Worm (Caenorhabditis elegans) whole organism, L4 larva: ENCODE results near the gene Y82E9BL.5.

ENCODE experiments used
- F49E8.2 ChIP-seq: sonication (generic microtip); optimal IDR thresholded peaks from 2 replicates; lab custom pipeline; 2016; ENCODE audit warnings: missing compliant biosample characterization, mild to moderate bottlenecking, missing genetic modification characterization, borderline replicate concordance
- aly-2 ChIP-seq: sonication (generic microtip); optimal IDR thresholded peaks from 2 replicates; lab custom pipeline; 2018; ENCODE audit warnings: missing biosample characterization, missing genetic modification characterization
- ama-1 ChIP-seq: fragments of 150-350 bp; optimal IDR thresholded peaks from 2 replicates; lab custom pipeline; 2014; ENCODE audit warnings: inconsistent platforms, mixed read lengths
- ceh-28 ChIP-seq: fragments of 150-350 bp; optimal IDR thresholded peaks from 2 replicates; lab custom pipeline; 2014; ENCODE audit warnings: missing biosample characterization, missing genetic modification reagents, missing genetic modification characterization
- egl-27 ChIP-seq: sonication (generic microtip); optimal IDR thresholded peaks from 3 replicates; lab custom pipeline; 2017; ENCODE audit warnings: missing biosample characterization, missing genetic modification reagents, missing genetic modification characterization
- jun-1 ChIP-seq: fragments of 150-350 bp; optimal IDR thresholded peaks from 2 replicates; lab custom pipeline; 2014; ENCODE audit warnings: missing biosample characterization, missing genetic modification reagents, missing genetic modification characterization
- nhr-237 ChIP-seq: sonication (generic microtip); optimal IDR thresholded peaks from 2 replicates; lab custom pipeline; 2017; ENCODE audit warnings: missing biosample characterization, missing genetic modification characterization
- set-16 ChIP-seq: fragments of 200-800 bp; sonication (Bioruptor generic); IDR thresholded peaks from 2 replicates; pipeline ENCODE4 v1.3.6; 2022; ENCODE audit warnings: missing genetic modification reagents, missing genetic modification characterization, missing compliant biosample characterization
- vab-7 ChIP-seq: fragments of 200-800 bp; sonication (Bioruptor generic); IDR thresholded peaks from 2 replicates; pipeline ENCODE4 v1.3.6; 2022; ENCODE audit warnings: missing genetic modification reagents, missing genetic modification characterization, missing compliant biosample characterization
- zfp-3 ChIP-seq: fragments of 200-800 bp; sonication (Bioruptor generic); conservative IDR thresholded peaks from 2 replicates; pipeline ENCODE4 v1.3.6; 2022; ENCODE audit warnings: missing genetic modification reagents, missing genetic modification characterization, missing compliant biosample characterization

- TF ChIP-seq set-16 (GFP tag; lab: Robert Waterston, UW) = no peak
- TF ChIP-seq aly-2 = no peak
- TF ChIP-seq ama-1 = no peak
- no peak for TF ChIP-seq F49E8.2 (tag; lab: Kevin White, UChicago)
- TF ChIP-seq vab-7 (GFP tag; lab: Robert Waterston, UW) = no peak
- no peak for TF ChIP-seq nhr-237 (tag; lab: Kevin White, UChicago)
- TF ChIP-seq ceh-28 (tag; lab: Kevin White, UChicago) = no peak
- no peak for TF ChIP-seq jun-1 (tag; lab: Kevin White, UChicago)
- TF ChIP-seq zfp-3 = no peak
- TF ChIP-seq egl-27 = no peak
These were observed 20.9 kb downstream of the Y82E9BL.5 start, which contains the start of gene Y82E9BL.18 for ce11 chrIII:1326490-1326889.
